Worm (Caenorhabditis elegans): ENCODE data around the gene cdr-1.

DNA sequence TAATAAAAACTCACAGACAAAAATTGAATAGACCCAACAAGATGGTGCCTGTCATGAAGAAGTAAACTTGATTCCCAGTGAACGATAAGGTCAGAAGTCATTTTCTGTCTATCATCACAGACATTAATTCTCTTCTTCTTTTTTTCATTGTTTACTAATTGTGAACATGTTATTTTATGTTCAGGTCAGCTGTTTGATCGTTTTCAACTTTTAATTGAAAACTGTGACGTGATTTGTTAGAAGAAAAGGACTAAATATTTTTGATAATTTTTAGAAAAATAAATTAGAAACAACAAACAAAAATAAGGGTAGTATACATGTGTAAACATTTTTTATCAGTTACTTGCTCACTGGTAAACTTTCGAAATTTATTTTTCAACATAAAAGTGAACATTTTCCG, 48.5 kb downstream of the cdr-1 start, which contains the start of gene F36G9.7:
- TF ChIP-seq sea-2 (GFP tag; optimal IDR thresholded peaks at IDR 0.05): no peak
- TF ChIP-seq jun-1 (tag; optimal IDR thresholded peaks at IDR 0.05): no peak
- no peak for TF ChIP-seq pqm-1 (tag; optimal IDR thresholded peaks at IDR 0.05)
